Worm (Caenorhabditis elegans): ENCODE data around the gene R08C7.4.

Gene R08C7.4

DNA sequence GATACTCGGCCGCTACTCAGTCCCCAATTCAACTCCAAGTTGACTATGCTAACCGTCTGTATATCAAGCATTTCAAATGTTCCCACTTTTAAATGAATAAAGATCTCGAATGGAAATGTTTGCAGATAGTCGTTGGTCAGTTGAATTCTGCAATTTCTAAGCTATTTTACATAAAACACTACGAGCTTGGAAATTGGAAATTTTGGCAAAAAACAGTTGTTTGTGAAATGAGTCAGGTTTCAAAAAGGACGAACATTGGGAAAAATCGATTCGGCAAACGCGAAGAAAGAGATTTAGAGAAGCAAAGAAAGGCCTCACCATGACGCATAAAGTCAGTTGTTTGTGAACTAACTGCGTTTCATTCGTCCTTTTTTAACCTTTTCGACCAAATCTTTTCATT is 12.1 kb downstream of the R08C7.4 start (continued):
- TF ChIP-seq ceh-20 (GFP tag; IDR thresholded peaks at IDR 0.05), result no peak
- TF ChIP-seq ces-1 (GFP tag; optimal IDR thresholded peaks at IDR 0.05), result no peak
- TF ChIP-seq nhr-76 (tag; optimal IDR thresholded peaks at IDR 0.05), result no peak
- no peak for TF ChIP-seq lin-1 (GFP tag; IDR thresholded peaks at IDR 0.05)
- TF ChIP-seq nhr-41 (GFP tag; IDR thresholded peaks at IDR 0.05), result no peak
- TF ChIP-seq lir-3 (tag; optimal IDR thresholded peaks at IDR 0.05), result no peak
- TF ChIP-seq tra-1 (GFP tag; IDR thresholded peaks at IDR 0.05), result no peak
- TF ChIP-seq nhr-111 (GFP tag; optimal IDR thresholded peaks at IDR 0.05), result no peak
- TF ChIP-seq lsy-2 (tag; optimal IDR thresholded peaks at IDR 0.05), result peak; percentile 69 to 84
- no peak for TF ChIP-seq nhr-10 (tag; optimal IDR thresholded peaks at IDR 0.05)
- no peak for TF ChIP-seq spr-1 (tag; optimal IDR thresholded peaks at IDR 0.05)
- TF ChIP-seq vab-7 (GFP tag; IDR thresholded peaks at IDR 0.05), result no peak
- no peak for TF ChIP-seq ceh-62 (tag; optimal IDR thresholded peaks at IDR 0.05)
- no peak for TF ChIP-seq nhr-48 (tag; optimal IDR thresholded peaks at IDR 0.05)
- peak; percentile 11 for TF ChIP-seq Y5F2A.4 (GFP tag; optimal IDR thresholded peaks at IDR 0.05)
- TF ChIP-seq nhr-11 (tag; optimal IDR thresholded peaks at IDR 0.05), result no peak
- TF ChIP-seq unc-130 (GFP tag; optimal IDR thresholded peaks at IDR 0.05), result no peak
- no peak for TF ChIP-seq snpc-4 (tag; optimal IDR thresholded peaks at IDR 0.05)
- TF ChIP-seq gei-8 (GFP tag; optimal IDR thresholded peaks at IDR 0.05), result no peak
- TF ChIP-seq dmd-6 (GFP tag; IDR thresholded peaks at IDR 0.05), result no peak
- no peak for TF ChIP-seq spr-3 (GFP tag; optimal IDR thresholded peaks at IDR 0.05)
- TF ChIP-seq duxl-1 (tag; optimal IDR thresholded peaks at IDR 0.05; ENCODE audit: poor library complexity), result no peak
- no peak for TF ChIP-seq skn-1 (tag; optimal IDR thresholded peaks at IDR 0.05)
- no peak for TF ChIP-seq nhr-77 (tag; optimal IDR thresholded peaks at IDR 0.05)
- TF ChIP-seq nhr-6 (tag; optimal IDR thresholded peaks at IDR 0.05), result peak; percentile 68
- no peak for TF ChIP-seq F44E2.7 (GFP tag; IDR thresholded peaks at IDR 0.05)
- no peak for TF ChIP-seq attf-4 (tag; optimal IDR thresholded peaks at IDR 0.05)
- no peak for TF ChIP-seq zag-1 (tag; optimal IDR thresholded peaks at IDR 0.05)
- peak; percentile 86 for TF ChIP-seq ama-1 (optimal IDR thresholded peaks at IDR 0.05)
- TF ChIP-seq mdt-29 (GFP tag; IDR thresholded peaks at IDR 0.05), result no peak
- peak; percentile 63 for TF ChIP-seq hlh-30 (tag; optimal IDR thresholded peaks at IDR 0.05; ENCODE audit: insufficient read depth)
- TF ChIP-seq aha-1 (tag), result no peak
- no peak for TF ChIP-seq mdl-1 (tag; optimal IDR thresholded peaks at IDR 0.05)
- TF ChIP-seq aly-2 (tag; optimal IDR thresholded peaks at IDR 0.05), result no peak
- TF ChIP-seq snpc-1.2 (GFP tag; IDR thresholded peaks at IDR 0.05), result peak; percentile 80
- no peak for TF ChIP-seq dmd-9 (GFP tag; IDR thresholded peaks at IDR 0.05)
- TF ChIP-seq lin-29 (GFP tag; IDR thresholded peaks at IDR 0.05), result no peak
- TF ChIP-seq sdz-12 (GFP tag; optimal IDR thresholded peaks at IDR 0.05), result no peak
- TF ChIP-seq dpl-1 (GFP tag; optimal IDR thresholded peaks at IDR 0.05), result peak; percentile 56
- TF ChIP-seq jun-1 (tag; optimal IDR thresholded peaks at IDR 0.05), result no peak
- TF ChIP-seq unc-39 (tag; optimal IDR thresholded peaks at IDR 0.05), result no peak
- TF ChIP-seq arid-1 (GFP tag; conservative IDR thresholded peaks at IDR 0.05), result peak; percentile 63
- 0 out of 2 replicates have a peak, but pooled peaks have one; percentile 28 for TF ChIP-seq ctbp-1 (GFP tag; IDR thresholded peaks at IDR 0.05)
- TF ChIP-seq D1046.2 (GFP tag; IDR thresholded peaks at IDR 0.05), result no peak
- no peak for TF ChIP-seq Y48G9A.11 (GFP tag; IDR thresholded peaks at IDR 0.05)
- TF ChIP-seq tag-97 (GFP tag; IDR thresholded peaks at IDR 0.05), result no peak
- TF ChIP-seq zfp-3 (GFP tag; conservative IDR thresholded peaks at IDR 0.05), result no peak
- no peak for TF ChIP-seq daf-8 (GFP tag; IDR thresholded peaks at IDR 0.05)
- TF ChIP-seq hlh-11 (tag; optimal IDR thresholded peaks at IDR 0.05), result peak; percentile 2
- TF ChIP-seq T26A8.4 (GFP tag; IDR thresholded peaks at IDR 0.05), result 0 out of 2 replicates have a peak, but pooled peaks have one; percentile 10
- TF ChIP-seq nhr-237 (tag; optimal IDR thresholded peaks at IDR 0.05), result no peak
- no peak for TF ChIP-seq daf-16 (GFP tag; optimal IDR thresholded peaks at IDR 0.05)
- peak; percentile 58 for TF ChIP-seq daf-16 (tag; optimal IDR thresholded peaks at IDR 0.05)
- no peak for TF ChIP-seq zfp-2 (tag; optimal IDR thresholded peaks at IDR 0.05)

All from whole organism, L4 larva.